Worm (Caenorhabditis elegans): Measurements from ENCODE around the gene F57F4.2.

ce11 chrV:6425927-6426326 lies 36.4 kb upstream of the F57F4.2 start, which contains the start of gene T05H4.11:
- TF ChIP-seq W03F9.2 (tag; optimal IDR thresholded peaks at IDR 0.05) (no peak), dao-5 (tag; optimal IDR thresholded peaks at IDR 0.05) (no peak), him-1 (tag; optimal IDR thresholded peaks at IDR 0.05) (no peak)
